Worm (Caenorhabditis elegans): ENCODE data around the gene cux-7.

ce11 chrIII:7499421-7499902 is 21.2 kb downstream of the cux-7 start, which contains the start of the genes C07H6.9 and sap-140:
- TF ChIP-seq sdz-38 (tag; optimal IDR thresholded peaks at IDR 0.05), result no peak
- no peak for TF ChIP-seq hlh-26 (GFP tag; conservative IDR thresholded peaks at IDR 0.05)
- no peak for TF ChIP-seq nfya-1 (tag; optimal IDR thresholded peaks at IDR 0.05; ENCODE audit: borderline replicate concordance, insufficient read depth)
- TF ChIP-seq dox-1 (GFP tag; IDR thresholded peaks at IDR 0.05), result peak; percentile 83
- no peak for TF ChIP-seq die-1 (tag; optimal IDR thresholded peaks at IDR 0.05)
- no peak for TF ChIP-seq T26A5.8 (tag; optimal IDR thresholded peaks at IDR 0.05)
- TF ChIP-seq F49E8.2 (tag; optimal IDR thresholded peaks at IDR 0.05; ENCODE audit: insufficient read depth), result no peak
- TF ChIP-seq pha-4 (tag; optimal IDR thresholded peaks at IDR 0.05), result no peak
- TF ChIP-seq egl-44 (GFP tag; IDR thresholded peaks at IDR 0.05), result no peak
